Worm (Caenorhabditis elegans) whole organism, L3 larva: ENCODE measurements around the gene F26A10.2.

ENCODE experiments used
- ZK546.5 ChIP-seq: sonication (generic microtip); optimal IDR thresholded peaks from 2 replicates; lab custom pipeline; 2017; ENCODE audit warnings: missing biosample characterization, missing genetic modification characterization
- ama-1 ChIP-seq: fragments of 150-350 bp; optimal IDR thresholded peaks from 2 replicates; lab custom pipeline; 2018
- egl-27 ChIP-seq: sonication (generic microtip); optimal IDR thresholded peaks from 4 replicates; lab custom pipeline; 2017; ENCODE audit warnings: missing biosample characterization, missing genetic modification reagents, missing genetic modification characterization
- eor-1 ChIP-seq, 2 experiments: fragments of 150-350 bp; optimal IDR thresholded peaks; 2 replicates each; lab custom pipeline; 2014 to 2018; ENCODE audit warnings: missing biosample characterization in 2 of 2, missing genetic modification characterization in 2 of 2
- hmg-11 ChIP-seq: sonication (generic microtip); optimal IDR thresholded peaks from 2 replicates; lab custom pipeline; 2016; ENCODE audit warnings: missing genetic modification characterization, missing compliant biosample characterization
- lin-15B ChIP-seq: fragments of 150-350 bp; optimal IDR thresholded peaks from 2 replicates; lab custom pipeline; 2014; ENCODE audit warnings: missing biosample characterization, missing genetic modification characterization
- mdl-1 ChIP-seq: fragments of 150-350 bp; optimal IDR thresholded peaks from 2 replicates; lab custom pipeline; 2014; ENCODE audit warnings: missing biosample characterization, missing genetic modification characterization
- nhr-11 ChIP-seq: fragments of 150-350 bp; optimal IDR thresholded peaks from 2 replicates; lab custom pipeline; 2014; ENCODE audit warnings: missing biosample characterization, missing genetic modification characterization
- nhr-237 ChIP-seq: fragments of 150-350 bp; optimal IDR thresholded peaks from 2 replicates; lab custom pipeline; 2014; ENCODE audit warnings: missing biosample characterization, missing genetic modification characterization
- unc-62 ChIP-seq: fragments of 150-350 bp; sonication (generic microtip); optimal IDR thresholded peaks from 4 replicates; lab custom pipeline; 2014; ENCODE audit warnings: missing biosample characterization, missing genetic modification reagents, missing genetic modification characterization

DNA sequence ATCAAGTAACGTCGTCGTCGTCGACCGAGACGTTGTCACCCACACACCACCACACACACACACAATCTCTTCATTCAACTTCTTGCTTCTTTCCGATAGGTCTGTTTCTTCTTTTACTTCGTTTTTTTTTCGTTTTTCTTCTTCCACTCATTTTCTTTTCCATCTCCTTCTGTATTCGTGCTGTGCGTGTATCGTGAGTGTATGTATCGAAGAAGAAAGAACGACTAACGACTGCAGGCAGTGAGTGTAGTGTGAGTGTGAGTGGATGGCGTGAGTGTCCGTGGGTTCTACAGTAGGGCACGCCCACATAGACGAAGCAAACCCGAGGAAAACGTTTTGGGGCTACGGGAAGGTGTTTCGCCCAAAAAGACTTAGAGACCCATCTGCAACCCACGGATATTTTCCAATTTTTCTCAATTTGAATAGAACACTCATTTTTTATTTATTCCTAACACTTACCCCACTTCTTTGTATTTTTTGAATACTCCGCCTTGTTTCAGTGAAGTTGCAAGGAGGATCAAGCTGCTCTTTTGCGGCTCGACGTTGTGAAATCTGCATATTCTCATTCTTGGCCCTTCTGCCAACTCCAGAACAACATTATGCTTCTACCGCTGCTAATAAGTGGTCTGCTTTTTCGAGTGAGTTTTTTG, 59.5 kb downstream of the F26A10.2 start, which contains the start of gene adt-2:
- TF ChIP-seq nhr-11 (tag; lab: Kevin White, UChicago) (no peak), egl-27 (no peak), ZK546.5 (tag; lab: Kevin White, UChicago) (no peak), nhr-237 (tag; lab: Kevin White, UChicago) (no peak), unc-62 (GFP tag; lab: Kevin White, UChicago) (no peak), lin-15B (tag; lab: Kevin White, UChicago) (no peak), ama-1 (lab: Kevin White, UChicago) (no peak), mdl-1 (tag; lab: Kevin White, UChicago) (no peak), eor-1 (tag; optimal IDR thresholded peaks at IDR 0.05; lab: Kevin White, UChicago) (no peak), hmg-11 (tag; lab: Kevin White, UChicago) (no peak)
